Worm (Caenorhabditis elegans) whole organism, L2 larva: ENCODE data around the gene npr-17.

Source experiments
- R02D3.7 ChIP-seq: fragments of 150-350 bp; optimal IDR thresholded peaks from 2 replicates; lab custom pipeline; 2014; ENCODE audit warnings: missing biosample characterization, missing genetic modification characterization
- crh-2 ChIP-seq: sonication (generic microtip); optimal IDR thresholded peaks from 2 replicates; lab custom pipeline; 2017; ENCODE audit warnings: missing biosample characterization, missing genetic modification characterization
- nhr-23 ChIP-seq: fragments of 150-350 bp; optimal IDR thresholded peaks from 2 replicates; lab custom pipeline; 2014; ENCODE audit warnings: missing biosample characterization, missing genetic modification reagents, missing genetic modification characterization
- zag-1 ChIP-seq: fragments of 150-350 bp; optimal IDR thresholded peaks from 2 replicates; lab custom pipeline; 2014; ENCODE audit warnings: missing biosample characterization, missing genetic modification characterization

- no peak for TF ChIP-seq crh-2
- TF ChIP-seq zag-1 (tag; lab: Kevin White, UChicago): no peak
- TF ChIP-seq nhr-23: no peak
- no peak for TF ChIP-seq R02D3.7 (tag; lab: Kevin White, UChicago)
These were observed 20.2 kb upstream of the npr-17 start, which contains the start of gene F44B9.5 for ce11 chrIII:8016438-8016837.
